Fruit fly (Drosophila melanogaster) whole organism, prepupa: ENCODE measurements around the gene CG7945.
A peak's percentile ranks its signal among the peaks of the same experiment; 100 is the strongest.

ENCODE experiments used
- CG10631 ChIP-seq: fragments of 200-800 bp; sonication (Bioruptor generic); optimal IDR thresholded peaks from 2 replicates; lab custom pipeline; 2016; ENCODE audit warnings: missing biosample characterization, missing genetic modification characterization
- CG10669 ChIP-seq: fragments of 200-800 bp; sonication (Bioruptor generic); optimal IDR thresholded peaks from 3 replicates; lab custom pipeline; 2018; ENCODE audit warnings: missing biosample characterization, mild to moderate bottlenecking, missing genetic modification characterization, moderate library complexity
- CG11762 ChIP-seq: fragments of 200-800 bp; sonication (Bioruptor generic); optimal IDR thresholded peaks from 3 replicates; lab custom pipeline; 2016; ENCODE audit warnings: missing biosample characterization, missing genetic modification characterization; ENCODE audit not compliant: insufficient read depth
- CG15336 ChIP-seq: fragments of 200-800 bp; sonication (Bioruptor generic); IDR thresholded peaks from 2 replicates; pipeline ENCODE4 v1.3.6; 2022; ENCODE audit warnings: missing biosample characterization, missing genetic modification characterization
- CG3032 ChIP-seq: fragments of 200-800 bp; optimal IDR thresholded peaks from 2 replicates; lab custom pipeline; 2019; ENCODE audit warnings: missing biosample characterization, mild to moderate bottlenecking, missing genetic modification characterization, moderate library complexity
- CG31627 ChIP-seq: fragments of 200-800 bp; sonication (Bioruptor generic); optimal IDR thresholded peaks from 3 replicates; lab custom pipeline; 2016; ENCODE audit warnings: missing biosample characterization, missing genetic modification characterization
- CG32006 ChIP-seq: fragments of 200-800 bp; sonication (Bioruptor generic); optimal IDR thresholded peaks from 3 replicates; lab custom pipeline; 2017; ENCODE audit warnings: missing biosample characterization, mild to moderate bottlenecking, missing genetic modification characterization
- CG4318 ChIP-seq: fragments of 200-800 bp; sonication (Bioruptor generic); optimal IDR thresholded peaks from 3 replicates; lab custom pipeline; 2017; ENCODE audit warnings: missing biosample characterization, mild to moderate bottlenecking, missing genetic modification characterization
- CG6276 ChIP-seq: fragments of 200-800 bp; sonication (Bioruptor generic); optimal IDR thresholded peaks from 2 replicates; lab custom pipeline; 2017; ENCODE audit warnings: missing biosample characterization, mild to moderate bottlenecking, missing genetic modification characterization
- CG7368 ChIP-seq: fragments of 200-800 bp; sonication (Bioruptor generic); optimal IDR thresholded peaks from 3 replicates; lab custom pipeline; 2016; ENCODE audit warnings: missing biosample characterization, missing genetic modification characterization
- CG8319 ChIP-seq: fragments of 200-800 bp; sonication (Bioruptor generic); optimal IDR thresholded peaks from 3 replicates; lab custom pipeline; 2016; ENCODE audit warnings: missing biosample characterization, missing genetic modification characterization
- CG8632 ChIP-seq: fragments of 200-800 bp; sonication (Bioruptor generic); optimal IDR thresholded peaks from 3 replicates; lab custom pipeline; 2016; ENCODE audit warnings: missing biosample characterization, missing genetic modification characterization
- CG9139 ChIP-seq: fragments of 200-800 bp; sonication (Bioruptor generic); optimal IDR thresholded peaks from 3 replicates; lab custom pipeline; 2017; ENCODE audit warnings: missing biosample characterization, mild to moderate bottlenecking, missing genetic modification characterization
- Eip78C ChIP-seq: fragments of 200-800 bp; sonication (Bioruptor generic); peaks from one replicate; lab custom pipeline; 2016; ENCODE audit warnings: missing biosample characterization, missing genetic modification characterization
- Eip93F ChIP-seq: fragments of 200-800 bp; sonication (Bioruptor generic); optimal IDR thresholded peaks from 2 replicates; lab custom pipeline; 2016; ENCODE audit warnings: missing biosample characterization, mild to moderate bottlenecking, missing genetic modification characterization
- Hr38 ChIP-seq: sonication (Bioruptor generic); optimal IDR thresholded peaks from 2 replicates; lab custom pipeline; 2016; ENCODE audit warnings: missing biosample characterization, missing genetic modification characterization
- Hr4 ChIP-seq: fragments of 200-800 bp; sonication (Bioruptor generic); optimal IDR thresholded peaks from 3 replicates; lab custom pipeline; 2016; ENCODE audit warnings: missing biosample characterization, missing genetic modification characterization
- Lpt ChIP-seq: fragments of 200-800 bp; sonication (Bioruptor generic); optimal IDR thresholded peaks from 3 replicates; lab custom pipeline; 2016; ENCODE audit warnings: missing biosample characterization, missing genetic modification characterization
- Met ChIP-seq: fragments of 200-800 bp; sonication (Bioruptor generic); optimal IDR thresholded peaks from 3 replicates; lab custom pipeline; 2016; ENCODE audit warnings: missing biosample characterization, missing genetic modification characterization
- Sox102F ChIP-seq: fragments of 200-800 bp; sonication (Bioruptor generic); optimal IDR thresholded peaks from 2 replicates; lab custom pipeline; 2016; ENCODE audit warnings: missing biosample characterization, mild to moderate bottlenecking, missing genetic modification characterization
- dac ChIP-seq: fragments of 200-800 bp; sonication (Bioruptor generic); optimal IDR thresholded peaks from 2 replicates; lab custom pipeline; 2017; ENCODE audit warnings: missing biosample characterization, mild to moderate bottlenecking, missing genetic modification characterization
- eg ChIP-seq: fragments of 200-800 bp; sonication (Bioruptor generic); IDR thresholded peaks from 3 replicates; pipeline ENCODE4 v1.3.6; 2022; ENCODE audit warnings: missing biosample characterization, missing genetic modification characterization
- esn ChIP-seq: fragments of 200-800 bp; sonication (Bioruptor generic); optimal IDR thresholded peaks from 2 replicates; lab custom pipeline; 2016; ENCODE audit warnings: missing biosample characterization, mild to moderate bottlenecking, missing genetic modification characterization, moderate library complexity
- fd59A ChIP-seq: fragments of 200-800 bp; sonication (Bioruptor generic); optimal IDR thresholded peaks from 2 replicates; lab custom pipeline; 2017; ENCODE audit warnings: missing biosample characterization, mild to moderate bottlenecking, missing genetic modification characterization, missing genetic modification reagents
- lz ChIP-seq: fragments of 200-800 bp; sonication (Bioruptor generic); optimal IDR thresholded peaks from 3 replicates; lab custom pipeline; 2016; ENCODE audit warnings: missing biosample characterization, missing genetic modification characterization
- spab ChIP-seq: fragments of 200-800 bp; sonication (Bioruptor generic); optimal IDR thresholded peaks from 2 replicates; lab custom pipeline; 2017; ENCODE audit warnings: missing biosample characterization, mild to moderate bottlenecking, missing genetic modification characterization, missing genetic modification reagents
- ss ChIP-seq, 2 experiments: fragments of 200-800 bp; sonication (Bioruptor generic); optimal IDR thresholded peaks; 2 replicates in 1 of 2; 3 replicates in 1 of 2; lab custom pipeline; 2017 to 2018; ENCODE audit warnings: mild to moderate bottlenecking in 2 of 2, missing biosample characterization in 2 of 2, missing genetic modification characterization in 2 of 2, moderate library complexity in 1 of 2
- vri ChIP-seq: fragments of 200-800 bp; sonication (Bioruptor generic); optimal IDR thresholded peaks from 3 replicates; lab custom pipeline; 2016; ENCODE audit warnings: missing biosample characterization, mild to moderate bottlenecking, missing genetic modification characterization

CG7945 gene

DNA sequence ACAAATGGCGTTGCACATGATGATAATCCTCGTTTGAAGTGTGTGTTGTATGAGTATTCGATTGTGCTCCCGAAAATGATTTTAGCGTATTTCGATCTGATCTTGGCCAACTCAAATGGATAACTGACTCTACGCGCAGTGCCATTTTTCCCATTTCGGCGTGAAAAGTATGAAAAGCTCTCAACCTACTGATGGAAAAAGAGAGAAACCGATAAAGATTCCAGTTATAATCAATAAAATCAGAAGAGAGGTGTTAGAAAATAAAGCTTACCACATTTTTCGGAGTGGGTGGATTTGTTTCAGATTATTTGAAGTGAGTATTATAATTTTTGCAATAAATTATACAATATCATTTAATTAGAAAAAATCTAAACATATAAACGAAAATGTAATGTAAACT is 4.4 kb downstream of the CG7945 start, which contains the start of gene mex1:
Gene mex1, minus strand, starts transcription at position 101 of the 400 bp plus-strand sequence.
- TF ChIP-seq Hr38 (GFP tag; lab: Kevin White, UChicago) (no peak), spab (GFP tag; lab: Kevin White, UChicago) (no peak), CG31627 (GFP tag; lab: Kevin White, UChicago) (no peak), CG15336 (GFP tag; lab: Robert Waterston, UW) (no peak), lz (GFP tag; lab: Kevin White, UChicago) (no peak)
- TF ChIP-seq, all 60 proteins: peak for 0

DNA sequence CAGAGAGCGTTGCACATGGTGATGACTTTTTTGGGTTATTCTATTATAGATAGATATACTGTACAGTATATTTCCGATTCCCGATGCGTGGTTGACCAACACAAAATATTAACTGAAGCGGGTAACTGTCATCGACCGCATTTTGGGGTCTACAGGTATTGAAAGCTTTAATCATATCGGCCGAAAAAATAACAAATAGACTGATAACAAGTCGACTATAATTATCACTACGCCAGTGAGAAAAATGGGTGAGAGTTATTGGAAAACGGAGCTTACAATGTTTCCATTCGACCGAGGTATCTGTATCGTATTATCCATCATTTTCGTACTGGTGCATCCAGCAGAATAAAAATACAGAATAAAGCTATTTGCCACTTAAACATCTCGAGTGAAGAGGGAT is 5.6 kb downstream of the CG7945 start:
- peak; percentile 38 for TF ChIP-seq vri (GFP tag; lab: Kevin White, UChicago)
- no peak for TF ChIP-seq Lpt
- no peak for TF ChIP-seq esn (GFP tag; lab: Kevin White, UChicago)
- TF ChIP-seq CG32006 = no peak
- TF ChIP-seq dac (GFP tag; lab: Kevin White, UChicago) = no peak
- TF ChIP-seq Sox102F (GFP tag; lab: Kevin White, UChicago) = no peak
- no peak for TF ChIP-seq CG10631 (GFP tag; lab: Kevin White, UChicago)
- no peak for TF ChIP-seq Met

DNA sequence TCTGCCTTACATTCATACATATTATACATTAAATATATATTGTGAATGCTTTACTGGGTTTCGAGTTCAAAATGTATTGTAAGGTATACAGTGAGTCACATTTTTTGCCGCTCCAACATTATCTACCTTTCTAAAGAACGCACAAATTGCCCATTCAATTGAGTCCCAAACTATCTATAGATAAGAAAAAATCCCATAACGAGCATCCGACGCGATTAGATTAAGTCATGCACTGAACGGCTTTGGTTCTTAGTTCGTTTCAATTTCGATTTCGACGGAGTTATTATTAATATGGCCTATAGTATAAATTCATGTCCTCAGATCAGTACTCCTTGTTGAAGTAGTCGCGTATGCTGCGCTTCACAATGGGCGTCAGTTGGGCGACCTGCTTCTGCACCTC is 6.4 kb downstream of the CG7945 start:
- no peak for TF ChIP-seq dac (GFP tag; lab: Kevin White, UChicago)
- no peak for TF ChIP-seq CG9139
- no peak for TF ChIP-seq CG8632 (GFP tag; lab: Kevin White, UChicago)
- TF ChIP-seq CG3032 (tag; lab: Kevin White, UChicago) = no peak
- TF ChIP-seq Sox102F (GFP tag; lab: Kevin White, UChicago) = no peak
- no peak for TF ChIP-seq CG10669 (GFP tag; lab: Kevin White, UChicago)
- TF ChIP-seq CG4318 (GFP tag; lab: Kevin White, UChicago) = no peak
- no peak for TF ChIP-seq CG6276
- no peak for TF ChIP-seq Hr4 (GFP tag; lab: Kevin White, UChicago)
- no peak for TF ChIP-seq eg (GFP tag; lab: Robert Waterston, UW)

DNA sequence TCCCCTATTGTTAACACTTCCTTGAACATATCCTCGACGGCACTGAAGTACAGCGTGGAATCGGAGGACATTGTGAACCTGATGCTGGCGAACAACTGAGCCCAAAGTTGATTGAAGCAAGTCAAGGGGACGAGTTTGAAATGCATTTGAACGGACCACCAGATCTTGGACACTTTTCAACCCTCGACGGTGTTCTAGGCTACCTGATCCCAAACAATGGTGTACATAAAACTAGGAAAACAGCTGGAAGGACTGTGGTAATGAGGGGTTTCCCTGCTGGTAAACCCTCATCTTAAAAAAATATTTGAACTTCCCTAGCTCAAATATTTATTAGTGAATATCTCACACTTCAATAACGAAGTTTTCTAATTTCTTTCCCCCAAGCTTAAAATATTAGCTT is 7.0 kb downstream of the CG7945 start, which contains the start of gene CG13454:
Gene CG13454, minus strand, starts transcription at position 101 of the 400 bp plus-strand sequence.
- TF ChIP-seq CG7368 (GFP tag; lab: Kevin White, UChicago) (no peak), CG11762 (GFP tag; lab: Kevin White, UChicago) (no peak), vri (GFP tag; lab: Kevin White, UChicago) (no peak), lz (GFP tag; lab: Kevin White, UChicago) (no peak), ss (GFP tag; optimal IDR thresholded peaks at IDR 0.05; lab: Kevin White, UChicago) (no peak), Sox102F (GFP tag; lab: Kevin White, UChicago) (no peak)

DNA sequence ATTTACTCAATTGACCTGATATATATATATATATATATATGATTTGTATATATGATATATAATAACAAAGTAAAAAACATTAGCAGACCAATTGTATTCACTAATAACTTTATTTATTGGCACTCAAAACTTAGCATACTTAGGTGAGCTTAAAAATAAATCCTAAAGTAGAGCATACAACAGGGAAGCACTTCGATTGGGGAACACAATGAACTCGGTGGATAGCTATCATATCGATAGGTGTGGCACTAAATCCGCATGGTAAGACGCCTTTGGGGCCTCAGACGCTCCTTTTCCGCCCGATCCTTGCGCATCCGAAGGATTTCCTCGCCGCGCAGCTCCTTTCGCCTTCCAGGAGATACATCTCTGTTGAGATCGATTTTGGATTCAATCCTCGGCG is 7.5 kb downstream of the CG7945 start:
- TF ChIP-seq Eip93F (GFP tag; lab: Kevin White, UChicago) (no peak), CG8319 (GFP tag; lab: Kevin White, UChicago) (no peak)
- TF ChIP-seq, all 60 proteins: peak for 0

DNA sequence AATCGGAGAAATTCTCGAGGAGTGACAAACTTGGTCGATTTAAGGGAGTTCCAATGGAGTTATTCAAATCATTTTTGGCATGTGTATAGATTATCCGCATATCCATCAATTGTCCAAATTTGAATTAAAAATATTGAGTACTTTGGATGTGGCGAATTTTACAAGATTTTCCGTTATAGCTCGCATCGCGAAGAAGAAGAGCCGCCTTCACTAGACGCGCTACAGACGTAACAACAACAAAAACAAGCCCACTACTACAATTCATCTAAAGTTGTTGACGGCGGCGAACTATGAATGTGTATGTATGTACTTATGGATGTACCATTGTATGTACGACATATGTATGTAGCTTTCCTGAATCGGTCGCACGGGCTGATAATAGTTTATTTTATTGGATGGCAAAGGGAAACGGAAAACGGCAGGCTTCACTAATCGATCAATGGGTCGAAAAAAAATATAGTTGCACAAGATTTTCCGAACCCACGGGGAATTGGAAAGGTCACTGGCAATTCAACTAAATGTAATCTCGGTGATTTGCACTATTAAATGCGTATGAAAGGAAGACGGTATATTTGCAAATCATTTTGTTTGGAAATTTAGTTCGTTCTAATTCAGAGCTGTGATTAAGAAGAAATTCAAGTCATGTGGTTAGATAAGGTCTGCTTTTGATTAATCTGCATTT is 9.0 kb downstream of the CG7945 start:
- peak; percentile 11 for TF ChIP-seq Eip78C (GFP tag; lab: Kevin White, UChicago)
- peak; percentile 17 for TF ChIP-seq Lpt
- TF ChIP-seq fd59A (GFP tag; lab: Kevin White, UChicago) = no peak
- TF ChIP-seq CG15336 (GFP tag; lab: Robert Waterston, UW) = peak; percentile 22; the same call in 1 of the 2 replicates
- no peak for TF ChIP-seq CG6276
